Worm (Caenorhabditis elegans): ENCODE data around the gene F59B2.13.

The F59B2.13 gene

ce11 chrIII:9050600-9050999 lies 23.7 kb upstream of the F59B2.13 start, which contains the start of gene ikke-1:
Gene ikke-1, minus strand, starts transcription at chrIII:9050700.
- no peak for TF ChIP-seq fkh-8 (tag; optimal IDR thresholded peaks at IDR 0.05)
- no peak; the same call in 1 of the 2 replicates for TF ChIP-seq mab-9 (GFP tag; IDR thresholded peaks at IDR 0.05)
- no peak for TF ChIP-seq rnt-1 (tag; optimal IDR thresholded peaks at IDR 0.05)
- TF ChIP-seq nhr-237 (tag; optimal IDR thresholded peaks at IDR 0.05): no peak
- no peak for TF ChIP-seq unc-98 (GFP tag; IDR thresholded peaks at IDR 0.05)
- TF ChIP-seq C34B4.2 (tag; optimal IDR thresholded peaks at IDR 0.05): no peak
- TF ChIP-seq blmp-1 (tag; optimal IDR thresholded peaks at IDR 0.05): no peak
- TF ChIP-seq dpl-1 (GFP tag; optimal IDR thresholded peaks at IDR 0.05): no peak
- no peak for TF ChIP-seq nhr-11 (tag; optimal IDR thresholded peaks at IDR 0.05)
- no peak for TF ChIP-seq lin-14 (GFP tag; optimal IDR thresholded peaks at IDR 0.05)
- no peak for TF ChIP-seq ceh-82 (tag; optimal IDR thresholded peaks at IDR 0.05)
- TF ChIP-seq ces-1 (GFP tag; optimal IDR thresholded peaks at IDR 0.05): no peak
- TF ChIP-seq hlh-17 (GFP tag; optimal IDR thresholded peaks at IDR 0.05; ENCODE audit: borderline replicate concordance): no peak
- TF ChIP-seq lin-15B (tag; optimal IDR thresholded peaks at IDR 0.05): no peak
- no peak for TF ChIP-seq nhr-28 (tag; optimal IDR thresholded peaks at IDR 0.05)
- TF ChIP-seq aly-2 (tag; optimal IDR thresholded peaks at IDR 0.05): no peak
- no peak for TF ChIP-seq mep-1 (tag; optimal IDR thresholded peaks at IDR 0.05)

ce11 chrIII:9047260-9047659 lies 20.4 kb upstream of the F59B2.13 start:
- TF ChIP-seq blmp-1 (tag; optimal IDR thresholded peaks at IDR 0.05) (no peak), fkh-10 (GFP tag; optimal IDR thresholded peaks at IDR 0.05) (peak; percentile 57)

ce11 chrIII:9045838-9046237 lies 19.0 kb upstream of the F59B2.13 start, which contains the start of gene R107.2:
Gene R107.2, minus strand, starts transcription at chrIII:9045938.
- TF ChIP-seq snu-23 (GFP tag; optimal IDR thresholded peaks at IDR 0.05) (no peak), lin-14 (GFP tag; optimal IDR thresholded peaks at IDR 0.05) (no peak), sptf-1 (tag; optimal IDR thresholded peaks at IDR 0.05) (no peak), lin-15B (tag; optimal IDR thresholded peaks at IDR 0.05) (no peak), hpl-2 (GFP tag; optimal IDR thresholded peaks at IDR 0.05) (no peak), ces-1 (GFP tag; optimal IDR thresholded peaks at IDR 0.05) (no peak), irx-1 (tag; optimal IDR thresholded peaks at IDR 0.05) (no peak), ceh-8 (GFP tag; optimal IDR thresholded peaks at IDR 0.05) (no peak), aly-2 (tag; optimal IDR thresholded peaks at IDR 0.05) (no peak), pqm-1 (tag; optimal IDR thresholded peaks at IDR 0.05) (no peak), mep-1 (tag; optimal IDR thresholded peaks at IDR 0.05) (no peak), lin-39 (tag; optimal IDR thresholded peaks at IDR 0.05) (no peak), rnt-1 (tag; optimal IDR thresholded peaks at IDR 0.05) (no peak), zip-4 (GFP tag; optimal IDR thresholded peaks at IDR 0.05) (no peak), pag-3 (tag; optimal IDR thresholded peaks at IDR 0.05; ENCODE audit: borderline replicate concordance, insufficient read depth) (no peak), unc-86 (tag; optimal IDR thresholded peaks at IDR 0.05) (no peak)

- TF ChIP-seq Y116A8C.19 (tag; optimal IDR thresholded peaks at IDR 0.05; ENCODE audit: borderline replicate concordance): no peak
- TF ChIP-seq unc-62 (GFP tag; optimal IDR thresholded peaks at IDR 0.05): no peak
- no peak for TF ChIP-seq nhr-84 (tag; optimal IDR thresholded peaks at IDR 0.05)
- no peak for TF ChIP-seq hpl-2 (GFP tag; optimal IDR thresholded peaks at IDR 0.05)
- TF ChIP-seq nhr-19 (GFP tag; conservative IDR thresholded peaks at IDR 0.05): no peak
- no peak for TF ChIP-seq nhr-12 (tag; optimal IDR thresholded peaks at IDR 0.05)
- TF ChIP-seq tbx-2 (tag; optimal IDR thresholded peaks at IDR 0.05): no peak
- TF ChIP-seq skn-1 (tag; optimal IDR thresholded peaks at IDR 0.05): no peak
- no peak for TF ChIP-seq pax-3 (tag; optimal IDR thresholded peaks at IDR 0.05)
- TF ChIP-seq fkh-8 (tag; optimal IDR thresholded peaks at IDR 0.05): no peak
- no peak for TF ChIP-seq grh-1 (GFP tag; IDR thresholded peaks at IDR 0.05)
- TF ChIP-seq nhr-77 (tag; optimal IDR thresholded peaks at IDR 0.05): no peak
- TF ChIP-seq ceh-8 (GFP tag; optimal IDR thresholded peaks at IDR 0.05): no peak
- TF ChIP-seq vab-15 (tag; optimal IDR thresholded peaks at IDR 0.05): no peak
- TF ChIP-seq F16B12.6 (tag; optimal IDR thresholded peaks at IDR 0.05): no peak
- TF ChIP-seq nhr-90 (tag; optimal IDR thresholded peaks at IDR 0.05; ENCODE audit: poor library complexity): no peak
- TF ChIP-seq pag-3 (tag; optimal IDR thresholded peaks at IDR 0.05; ENCODE audit: borderline replicate concordance, insufficient read depth): no peak
- no peak for TF ChIP-seq lir-3 (tag; optimal IDR thresholded peaks at IDR 0.05; ENCODE audit: poor library complexity)
Measured at ce11 chrIII:9043200-9043599, 16.3 kb upstream of the F59B2.13 start, which contains the start of gene nac-2. Gene nac-2, minus strand, starts transcription at chrIII:9043300.
